Worm (Caenorhabditis elegans): Measurements from ENCODE around the gene col-167.

Gene col-167

DNA sequence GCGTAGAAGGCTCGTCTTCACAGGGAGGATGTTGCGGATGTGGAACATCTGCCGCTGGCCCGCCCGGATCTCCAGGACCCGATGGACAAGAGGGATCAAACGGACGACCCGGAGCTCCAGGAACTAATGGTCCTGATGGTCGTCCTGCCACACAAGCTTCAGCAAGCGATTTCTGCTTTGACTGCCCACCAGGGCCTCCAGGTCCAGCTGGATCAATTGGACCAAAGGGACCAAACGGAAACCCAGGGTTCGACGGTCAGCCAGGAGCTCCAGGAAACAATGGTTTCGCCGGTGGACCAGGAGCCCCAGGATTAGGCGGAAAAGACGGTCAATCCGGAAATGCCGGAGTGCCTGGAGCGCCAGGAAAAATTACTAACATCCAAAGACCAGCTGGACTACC is 11.3 kb downstream of the col-167 start:
- TF ChIP-seq ztf-1 (GFP tag; conservative IDR thresholded peaks at IDR 0.05) = 0 out of 2 replicates have a peak, but pooled peaks have one; percentile 76
- no peak for TF ChIP-seq nhr-23 (tag; optimal IDR thresholded peaks at IDR 0.05)

DNA sequence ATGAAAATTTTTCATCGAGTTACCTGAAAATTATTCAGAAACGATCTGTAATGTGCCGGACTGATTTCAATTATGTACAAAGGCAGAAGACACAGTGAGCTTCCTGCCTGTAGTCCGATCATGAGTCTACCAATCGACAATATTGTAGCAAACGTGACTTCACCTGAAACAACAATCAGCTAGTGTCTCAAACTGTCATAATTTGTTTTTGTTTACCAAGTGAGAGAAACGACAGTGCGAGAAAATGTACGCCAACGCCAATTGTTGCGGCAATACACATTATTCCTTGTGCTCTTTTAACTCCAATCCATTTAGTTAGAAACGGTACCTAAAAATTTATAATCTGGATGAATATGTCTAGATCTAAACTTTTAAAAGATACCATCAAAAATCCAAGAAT is 14.1 kb downstream of the col-167 start:
- TF ChIP-seq unc-62 (GFP tag; optimal IDR thresholded peaks at IDR 0.05) (no peak), nhr-77 (tag; optimal IDR thresholded peaks at IDR 0.05) (no peak), sma-9 (GFP tag; optimal IDR thresholded peaks at IDR 0.05) (no peak), sma-9 (tag; optimal IDR thresholded peaks at IDR 0.05) (no peak), mdl-1 (tag; optimal IDR thresholded peaks at IDR 0.05) (no peak), blmp-1 (tag; optimal IDR thresholded peaks at IDR 0.05; ENCODE audit: insufficient read depth) (no peak), ZK546.5 (tag; optimal IDR thresholded peaks at IDR 0.05) (no peak), mab-5 (tag; optimal IDR thresholded peaks at IDR 0.05) (no peak), elt-3 (tag; optimal IDR thresholded peaks at IDR 0.05) (no peak), R02D3.7 (tag; optimal IDR thresholded peaks at IDR 0.05) (no peak), egl-27 (tag; optimal IDR thresholded peaks at IDR 0.05) (no peak), F13H6.1 (tag; optimal IDR thresholded peaks at IDR 0.05) (no peak), peb-1 (tag; optimal IDR thresholded peaks at IDR 0.05) (no peak), nhr-12 (tag; optimal IDR thresholded peaks at IDR 0.05) (no peak), dmd-4 (tag; optimal IDR thresholded peaks at IDR 0.05) (no peak), zag-1 (tag; optimal IDR thresholded peaks at IDR 0.05) (no peak), ztf-4 (tag; optimal IDR thresholded peaks at IDR 0.05) (no peak), sma-3 (GFP tag; optimal IDR thresholded peaks at IDR 0.05) (no peak), lsy-2 (tag; optimal IDR thresholded peaks at IDR 0.05) (no peak), lin-13 (GFP tag; optimal IDR thresholded peaks at IDR 0.05) (no peak)

DNA sequence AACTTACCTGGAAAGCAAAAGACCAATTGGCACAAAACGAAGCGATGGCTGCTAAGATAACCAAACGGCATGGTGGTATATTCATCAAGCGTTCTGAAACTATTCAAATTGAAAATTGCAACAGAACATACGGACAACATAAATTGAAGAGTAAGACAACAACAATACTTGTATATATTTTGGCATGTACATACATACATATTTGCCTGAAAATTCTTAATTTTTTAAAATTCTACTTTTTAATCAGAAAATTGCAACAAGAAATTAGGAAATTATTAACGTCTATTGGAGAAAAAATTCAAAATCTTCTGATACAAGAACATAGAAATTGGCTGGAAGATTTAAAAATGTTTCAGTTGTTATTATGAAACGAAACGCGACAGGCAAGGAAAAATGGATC is 14.7 kb downstream of the col-167 start, which contains the start of gene C03B1.13:
Gene C03B1.13, minus strand, starts transcription at position 101 of the 400 bp plus-strand sequence.
- TF ChIP-seq unc-39 (tag; optimal IDR thresholded peaks at IDR 0.05) (no peak), lin-13 (GFP tag; optimal IDR thresholded peaks at IDR 0.05) (no peak), fos-1 (tag; optimal IDR thresholded peaks at IDR 0.05) (no peak), ztf-1 (GFP tag; conservative IDR thresholded peaks at IDR 0.05) (no peak), sma-3 (GFP tag; optimal IDR thresholded peaks at IDR 0.05) (no peak), egl-27 (tag; optimal IDR thresholded peaks at IDR 0.05) (no peak), nhr-129 (tag; optimal IDR thresholded peaks at IDR 0.05) (no peak), nhr-23 (tag; optimal IDR thresholded peaks at IDR 0.05) (no peak), ztf-4 (tag; optimal IDR thresholded peaks at IDR 0.05) (no peak), Y55F3AM.14 (GFP tag; optimal IDR thresholded peaks at IDR 0.05) (no peak), blmp-1 (tag; optimal IDR thresholded peaks at IDR 0.05; ENCODE audit: insufficient read depth) (no peak), unc-62 (GFP tag; optimal IDR thresholded peaks at IDR 0.05) (no peak)

DNA sequence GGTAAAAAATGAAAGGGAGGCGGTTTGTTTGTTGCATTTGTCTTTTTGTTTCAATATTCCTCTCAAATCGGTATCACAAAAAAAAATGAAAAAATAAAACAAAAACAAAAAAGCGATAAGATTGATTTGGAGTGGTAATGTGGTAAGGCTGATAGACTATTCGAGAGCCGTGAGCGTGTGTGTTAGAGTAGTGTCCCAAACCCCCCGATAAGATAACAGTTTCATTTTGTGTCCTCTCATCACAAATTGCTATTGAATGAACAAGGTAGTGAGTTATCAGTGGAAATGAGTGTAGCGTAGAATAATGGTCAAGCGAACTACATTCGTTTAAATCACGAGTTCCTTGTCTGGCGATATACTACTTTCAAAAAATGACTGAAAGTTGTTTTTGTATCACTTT is 15.2 kb downstream of the col-167 start:
- peak; percentile 22 for TF ChIP-seq gmeb-1 (tag; optimal IDR thresholded peaks at IDR 0.05)
- TF ChIP-seq sma-9 (GFP tag; optimal IDR thresholded peaks at IDR 0.05) = peak; percentile 65
- no peak for TF ChIP-seq sma-9 (tag; optimal IDR thresholded peaks at IDR 0.05)
- TF ChIP-seq aly-2 (tag; optimal IDR thresholded peaks at IDR 0.05) = no peak
- TF ChIP-seq fos-1 (tag; optimal IDR thresholded peaks at IDR 0.05) = peak; percentile 90
- peak; percentile 15 for TF ChIP-seq sma-3 (GFP tag; optimal IDR thresholded peaks at IDR 0.05)
- TF ChIP-seq nhr-6 (tag; optimal IDR thresholded peaks at IDR 0.05) = no peak
- TF ChIP-seq crh-2 (tag; optimal IDR thresholded peaks at IDR 0.05) = peak; percentile 54
- peak; percentile 24 for TF ChIP-seq egl-27 (tag; optimal IDR thresholded peaks at IDR 0.05)
- no peak for TF ChIP-seq mbf-1 (tag; optimal IDR thresholded peaks at IDR 0.05)

DNA sequence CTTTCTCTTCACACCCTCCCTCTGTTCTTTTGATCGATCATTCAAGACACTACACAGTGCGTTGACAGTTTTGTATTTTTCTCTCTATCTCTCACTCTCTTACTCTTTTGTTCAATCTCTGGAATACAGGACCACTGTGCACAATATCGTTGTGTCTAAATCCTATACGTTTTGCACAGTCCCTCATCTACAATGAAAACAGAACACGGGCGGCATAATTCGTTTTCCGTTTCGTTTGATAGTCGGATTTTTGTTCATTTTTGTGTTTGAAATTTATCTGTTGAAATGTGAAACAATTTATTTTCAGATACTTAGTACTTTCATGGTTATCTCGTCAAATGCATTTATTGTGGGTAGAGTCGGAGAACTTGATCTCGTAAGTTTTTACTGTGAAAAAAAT is 18.2 kb downstream of the col-167 start, which contains the start of gene C03B1.7:
Gene C03B1.7, plus strand, starts transcription at position 301 of the 400 bp plus-strand sequence.
- TF ChIP-seq egl-27 (tag; optimal IDR thresholded peaks at IDR 0.05) (no peak), nhr-11 (tag; optimal IDR thresholded peaks at IDR 0.05) (no peak), nhr-129 (tag; optimal IDR thresholded peaks at IDR 0.05) (no peak), unc-55 (GFP tag; optimal IDR thresholded peaks at IDR 0.05) (no peak), mdl-1 (tag; optimal IDR thresholded peaks at IDR 0.05) (no peak), nhr-77 (tag; optimal IDR thresholded peaks at IDR 0.05) (no peak), nhr-25 (tag; optimal IDR thresholded peaks at IDR 0.05) (no peak), nhr-6 (tag; optimal IDR thresholded peaks at IDR 0.05) (no peak), ama-1 (optimal IDR thresholded peaks at IDR 0.05) (no peak), sem-4 (tag; optimal IDR thresholded peaks at IDR 0.05) (no peak), gmeb-1 (tag; optimal IDR thresholded peaks at IDR 0.05) (no peak), ceh-16 (tag; optimal IDR thresholded peaks at IDR 0.05) (no peak), nhr-21 (tag; optimal IDR thresholded peaks at IDR 0.05) (no peak), R02D3.7 (tag; optimal IDR thresholded peaks at IDR 0.05) (no peak), fos-1 (tag; optimal IDR thresholded peaks at IDR 0.05) (no peak), lin-39 (tag; optimal IDR thresholded peaks at IDR 0.05) (no peak)
